Worm (Caenorhabditis elegans): ENCODE data around the gene trd-1.
"Not testable (repeated sequence)": the region's sequence is repeated elsewhere in the genome, so short reads cannot be mapped to it uniquely, and the experiment has no call there.

DNA sequence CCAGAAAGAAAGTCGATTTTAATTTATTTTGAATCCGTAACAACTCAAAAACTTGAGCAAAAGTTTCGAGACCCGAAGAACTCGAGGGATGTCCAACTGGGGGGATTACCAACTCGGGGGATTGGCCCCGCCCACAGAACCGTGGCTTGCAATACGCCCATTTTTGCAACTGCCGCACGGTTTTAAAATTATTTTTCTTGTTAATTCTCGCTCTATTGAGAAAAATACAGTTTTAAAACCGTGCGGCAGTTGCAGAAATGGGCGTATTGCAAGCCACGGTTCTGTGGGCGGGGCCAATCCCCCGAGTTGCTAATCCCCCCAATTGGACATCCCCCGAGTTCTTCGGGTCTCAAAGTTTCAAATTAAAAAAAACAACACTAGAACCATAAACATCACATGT lies 510 bp downstream of the trd-1 start:
- TF ChIP-seq zag-1, lir-3, pqm-1, F10B5.3 (tag; optimal IDR thresholded peaks at IDR 0.05): not testable (repeated sequence)

Measured in whole organism, L4 larva.